Worm (Caenorhabditis elegans) whole organism, L1 larva: ENCODE measurements around the gene K07C11.10.

ENCODE experiments used
- ces-1 ChIP-seq: fragments of 150-350 bp; optimal IDR thresholded peaks from 2 replicates; lab custom pipeline; 2014; ENCODE audit warnings: missing biosample characterization, missing genetic modification reagents, missing genetic modification characterization
- egl-13 ChIP-seq: sonication (generic microtip); optimal IDR thresholded peaks from 2 replicates; lab custom pipeline; 2016; ENCODE audit warnings: missing genotype, missing genetic modification reagents, missing genetic modification characterization, missing compliant biosample characterization
- elt-2 ChIP-seq: sonication (generic microtip); optimal IDR thresholded peaks from 2 replicates; lab custom pipeline; 2016; ENCODE audit warnings: missing genetic modification characterization, mild to moderate bottlenecking, inconsistent platforms, missing compliant biosample characterization, missing genetic modification reagents
- fkh-4 ChIP-seq: sonication (generic microtip); optimal IDR thresholded peaks from 2 replicates; lab custom pipeline; 2016; ENCODE audit warnings: missing compliant biosample characterization, missing genetic modification characterization, borderline replicate concordance
- lin-13 ChIP-seq: fragments of 150-350 bp; optimal IDR thresholded peaks from 2 replicates; lab custom pipeline; 2014; ENCODE audit warnings: missing biosample characterization, missing genetic modification reagents, missing genetic modification characterization
- lin-15B ChIP-seq: fragments of 150-350 bp; sonication (generic microtip); optimal IDR thresholded peaks from 3 replicates; lab custom pipeline; 2014; ENCODE audit warnings: missing biosample characterization, missing genetic modification characterization
- lsy-2 ChIP-seq, 2 experiments: fragments of 150-350 bp; optimal IDR thresholded peaks; 2 replicates each; lab custom pipeline; 2014; ENCODE audit warnings: missing biosample characterization in 2 of 2, missing genetic modification characterization in 2 of 2
- nhr-237 ChIP-seq: fragments of 150-350 bp; optimal IDR thresholded peaks from 2 replicates; lab custom pipeline; 2014; ENCODE audit warnings: missing biosample characterization, missing genetic modification characterization
- skn-1 ChIP-seq: fragments of 150-350 bp; optimal IDR thresholded peaks from 2 replicates; lab custom pipeline; 2014; ENCODE audit warnings: missing biosample characterization, missing genetic modification characterization
- ztf-11 ChIP-seq, 2 experiments: sonication (generic microtip); optimal IDR thresholded peaks; 2 replicates each; lab custom pipeline; 2016 to 2017; ENCODE audit warnings: missing genetic modification characterization in 2 of 2, missing biosample characterization in 1 of 2, missing compliant biosample characterization in 1 of 2

ce11 chrV:8178279-8178678 lies 48.4 kb downstream of the K07C11.10 start:
- TF ChIP-seq skn-1 (tag; lab: Kevin White, UChicago) (no peak), elt-2 (tag; lab: Kevin White, UChicago) (no peak), lsy-2 (tag; optimal IDR thresholded peaks at IDR 0.05; lab: Kevin White, UChicago) (no peak), lin-15B (tag; lab: Kevin White, UChicago) (no peak), nhr-237 (no peak), lin-13 (GFP tag; lab: Kevin White, UChicago) (no peak), ces-1 (GFP tag; lab: Kevin White, UChicago) (no peak), ztf-11 (tag; optimal IDR thresholded peaks at IDR 0.05; lab: Kevin White, UChicago) (no peak), egl-13 (tag; lab: Kevin White, UChicago) (no peak), fkh-4 (tag; lab: Kevin White, UChicago) (no peak)
